Fruit fly (Drosophila melanogaster) whole organism, prepupa: ENCODE measurements around the gene Exn.

Experiments used
- CG15336 ChIP-seq: fragments of 200-800 bp; sonication (Bioruptor generic); IDR thresholded peaks from 2 replicates; pipeline ENCODE4 v1.3.6; 2022; ENCODE audit warnings: missing biosample characterization, missing genetic modification characterization
- CG34406 ChIP-seq: fragments of 200-800 bp; sonication (Bioruptor generic); optimal IDR thresholded peaks from 3 replicates; lab custom pipeline; 2016; ENCODE audit warnings: missing biosample characterization, missing genetic modification characterization
- CG6792 ChIP-seq: fragments of 200-800 bp; sonication (Bioruptor generic); optimal IDR thresholded peaks from 3 replicates; lab custom pipeline; 2016; ENCODE audit warnings: missing biosample characterization, missing genetic modification characterization
- Eip78C ChIP-seq: fragments of 200-800 bp; sonication (Bioruptor generic); peaks from one replicate; lab custom pipeline; 2016; ENCODE audit warnings: missing biosample characterization, missing genetic modification characterization
- OdsH ChIP-seq: fragments of 200-800 bp; sonication (Bioruptor generic); optimal IDR thresholded peaks from 3 replicates; lab custom pipeline; 2016; ENCODE audit warnings: missing biosample characterization, missing genetic modification characterization
- Sox14 ChIP-seq: fragments of 200-800 bp; sonication (Bioruptor generic); optimal IDR thresholded peaks from 3 replicates; lab custom pipeline; 2016; ENCODE audit warnings: missing biosample characterization, missing genetic modification characterization

DNA sequence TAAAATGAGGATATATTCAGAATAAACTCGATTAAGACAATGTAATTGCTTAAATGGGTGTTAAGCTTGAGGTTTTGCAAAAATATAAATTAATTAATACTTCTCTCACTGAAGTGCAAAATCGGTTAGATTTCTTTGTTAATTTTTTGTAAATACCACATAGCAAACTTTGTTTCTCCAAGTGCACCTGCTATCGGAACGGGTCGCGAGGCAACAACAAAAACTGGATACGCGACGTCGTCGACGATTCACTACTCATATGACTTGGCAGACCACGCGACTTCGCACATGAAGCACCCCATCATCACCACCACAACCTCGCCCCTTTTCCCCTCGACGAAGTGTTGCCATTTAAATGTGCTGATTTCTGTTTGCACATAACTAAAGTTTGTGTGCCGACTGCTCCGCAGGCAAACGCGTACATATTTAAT, 37.2 kb downstream of the Exn start:
- TF ChIP-seq Eip78C (GFP tag; lab: Kevin White, UChicago) (peak; percentile 88), Sox14 (peak; percentile 50), CG15336 (GFP tag; lab: Robert Waterston, UW) (peak; percentile 64), OdsH (GFP tag; lab: Kevin White, UChicago) (peak; percentile 62), CG6792 (GFP tag; lab: Kevin White, UChicago) (peak; percentile 17), CG34406 (GFP tag; lab: Kevin White, UChicago) (peak; percentile 43)
